Worm (Caenorhabditis elegans) whole organism, L4 larva: Measurements from ENCODE around the gene F01D5.2.
"Not testable (repeated sequence)": the region's sequence is repeated elsewhere in the genome, so short reads cannot be mapped to it uniquely, and the experiment has no call there.

ENCODE experiments used
- F49E8.2 ChIP-seq: sonication (generic microtip); optimal IDR thresholded peaks from 2 replicates; lab custom pipeline; 2016; ENCODE audit warnings: missing compliant biosample characterization, mild to moderate bottlenecking, missing genetic modification characterization, borderline replicate concordance
- T20F7.1 ChIP-seq: fragments of 200-800 bp; sonication (Bioruptor generic); optimal IDR thresholded peaks from 2 replicates; lab custom pipeline; 2018; ENCODE audit warnings: mild to moderate bottlenecking, missing genetic modification characterization, missing compliant biosample characterization
- T26A8.4 ChIP-seq: fragments of 200-800 bp; sonication (Bioruptor generic); IDR thresholded peaks from 2 replicates; pipeline ENCODE4 v1.3.6; 2022; ENCODE audit warnings: missing genetic modification characterization, missing compliant biosample characterization
- Y105C5A.15 ChIP-seq: fragments of 200-800 bp; sonication (Bioruptor generic); IDR thresholded peaks from 2 replicates; pipeline ENCODE4 v1.3.6; 2022; ENCODE audit warnings: missing genetic modification characterization, missing compliant biosample characterization
- ZK546.5 ChIP-seq, 2 experiments: sonication (generic microtip); optimal IDR thresholded peaks; 2 replicates each; lab custom pipeline; 2017; ENCODE audit warnings: missing biosample characterization in 2 of 2, missing genetic modification characterization in 2 of 2
- ceh-62 ChIP-seq: sonication (generic microtip); optimal IDR thresholded peaks from 2 replicates; lab custom pipeline; 2017; ENCODE audit warnings: missing biosample characterization, missing genetic modification characterization
- daf-8 ChIP-seq: fragments of 200-800 bp; sonication (Bioruptor generic); IDR thresholded peaks from 2 replicates; pipeline ENCODE4 v1.3.6; 2022; ENCODE audit warnings: missing genetic modification characterization, missing compliant biosample characterization
- dmd-6 ChIP-seq: fragments of 200-800 bp; sonication (Bioruptor generic); IDR thresholded peaks from 2 replicates; pipeline ENCODE4 v1.3.6; 2022; ENCODE audit warnings: missing genetic modification reagents, missing genetic modification characterization, missing compliant biosample characterization
- dmd-8 ChIP-seq: fragments of 200-800 bp; sonication (Bioruptor generic); IDR thresholded peaks from 2 replicates; pipeline ENCODE4 v1.3.6; 2022; ENCODE audit warnings: missing genetic modification characterization, missing compliant biosample characterization
- dve-1 ChIP-seq: sonication (generic microtip); optimal IDR thresholded peaks from 2 replicates; lab custom pipeline; 2017; ENCODE audit warnings: antibody characterized with exemption, mild to moderate bottlenecking, missing genetic modification characterization, missing compliant biosample characterization; ENCODE audit not compliant: insufficient read depth
- egl-27 ChIP-seq: sonication (generic microtip); optimal IDR thresholded peaks from 3 replicates; lab custom pipeline; 2017; ENCODE audit warnings: missing biosample characterization, missing genetic modification reagents, missing genetic modification characterization
- fos-1 ChIP-seq: fragments of 150-350 bp; optimal IDR thresholded peaks from 2 replicates; lab custom pipeline; 2014; ENCODE audit warnings: missing biosample characterization, missing genetic modification characterization
- hlh-11 ChIP-seq: fragments of 200-800 bp; sonication (Bioruptor generic); optimal IDR thresholded peaks from 2 replicates; lab custom pipeline; 2018; ENCODE audit warnings: mild to moderate bottlenecking, missing genetic modification characterization, missing compliant biosample characterization
- jun-1 ChIP-seq: fragments of 150-350 bp; optimal IDR thresholded peaks from 2 replicates; lab custom pipeline; 2014; ENCODE audit warnings: missing biosample characterization, missing genetic modification reagents, missing genetic modification characterization
- lin-13 ChIP-seq: fragments of 150-350 bp; optimal IDR thresholded peaks from 2 replicates; lab custom pipeline; 2014; ENCODE audit warnings: missing biosample characterization, missing genetic modification reagents, missing genetic modification characterization
- madf-5 ChIP-seq, 2 experiments: fragments of 200-800 bp; sonication (Bioruptor generic); IDR thresholded peaks; 2 replicates each; pipeline ENCODE4 v1.3.6; 2022; ENCODE audit warnings: missing compliant biosample characterization in 2 of 2, missing genetic modification characterization in 2 of 2
- mxl-3 ChIP-seq: fragments of 200-800 bp; sonication (Bioruptor generic); optimal IDR thresholded peaks from 2 replicates; lab custom pipeline; 2018; ENCODE audit warnings: mild to moderate bottlenecking, missing genetic modification characterization, missing compliant biosample characterization
- nhr-10 ChIP-seq: fragments of 150-350 bp; optimal IDR thresholded peaks from 2 replicates; lab custom pipeline; 2014; ENCODE audit warnings: missing biosample characterization, missing genetic modification characterization
- nhr-111 ChIP-seq: fragments of 200-800 bp; sonication (Bioruptor generic); optimal IDR thresholded peaks from 2 replicates; lab custom pipeline; 2018; ENCODE audit warnings: mild to moderate bottlenecking, missing genetic modification characterization, missing compliant biosample characterization
- nhr-237 ChIP-seq: sonication (generic microtip); optimal IDR thresholded peaks from 2 replicates; lab custom pipeline; 2017; ENCODE audit warnings: missing biosample characterization, missing genetic modification characterization
- nhr-28 ChIP-seq: fragments of 150-350 bp; optimal IDR thresholded peaks from 2 replicates; lab custom pipeline; 2014; ENCODE audit warnings: missing biosample characterization, missing genetic modification characterization
- nhr-42 ChIP-seq: fragments of 200-800 bp; sonication (Bioruptor generic); IDR thresholded peaks from 2 replicates; pipeline ENCODE4 v1.3.6; 2022; ENCODE audit warnings: missing genetic modification characterization, missing compliant biosample characterization
- nhr-77 ChIP-seq: fragments of 150-350 bp; optimal IDR thresholded peaks from 2 replicates; lab custom pipeline; 2014; ENCODE audit warnings: missing biosample characterization, missing genetic modification characterization
- php-3 ChIP-seq: fragments of 200-800 bp; sonication (Bioruptor generic); IDR thresholded peaks from 2 replicates; pipeline ENCODE4 v1.3.6; 2022; ENCODE audit warnings: missing genetic modification reagents, missing genetic modification characterization, missing compliant biosample characterization
- rbr-2 ChIP-seq: sonication (generic microtip); optimal IDR thresholded peaks from 2 replicates; lab custom pipeline; 2016; ENCODE audit warnings: missing genotype, missing genetic modification characterization, missing compliant biosample characterization
- saeg-2 ChIP-seq: fragments of 200-800 bp; sonication (Bioruptor generic); IDR thresholded peaks from 2 replicates; pipeline ENCODE4 v1.3.6; 2022; ENCODE audit warnings: missing genetic modification reagents, missing genetic modification characterization, missing compliant biosample characterization
- set-16 ChIP-seq: fragments of 200-800 bp; sonication (Bioruptor generic); IDR thresholded peaks from 2 replicates; pipeline ENCODE4 v1.3.6; 2022; ENCODE audit warnings: missing genetic modification reagents, missing genetic modification characterization, missing compliant biosample characterization
- snpc-4 ChIP-seq: fragments of 150-350 bp; optimal IDR thresholded peaks from 2 replicates; lab custom pipeline; 2014; ENCODE audit warnings: missing biosample characterization, missing genetic modification characterization
- spr-3 ChIP-seq: fragments of 200-800 bp; sonication (Bioruptor generic); optimal IDR thresholded peaks from 2 replicates; lab custom pipeline; 2018; ENCODE audit warnings: mild to moderate bottlenecking, missing genetic modification characterization, missing compliant biosample characterization
- tag-97 ChIP-seq: fragments of 200-800 bp; sonication (Bioruptor generic); IDR thresholded peaks from 2 replicates; pipeline ENCODE4 v1.3.6; 2022; ENCODE audit warnings: missing genetic modification characterization, missing compliant biosample characterization
- unc-39 ChIP-seq: sonication (generic microtip); optimal IDR thresholded peaks from 2 replicates; lab custom pipeline; 2017; ENCODE audit warnings: missing biosample characterization, missing genetic modification characterization
- unc-62 ChIP-seq, 3 experiments: fragments of 150-350 bp in 1 of 3; sonication (generic microtip); optimal IDR thresholded peaks in 2 of 3; peaks in 1 of 3; 1 replicate in 1 of 3; 2 replicates in 2 of 3; lab custom pipeline; 2014 to 2017; ENCODE audit warnings: missing biosample characterization in 3 of 3, missing genetic modification characterization in 3 of 3, missing genetic modification reagents in 3 of 3, missing genotype in 1 of 3
- zip-11 ChIP-seq: fragments of 200-800 bp; sonication (Bioruptor generic); IDR thresholded peaks from 2 replicates; pipeline ENCODE4 v1.3.6; 2022; ENCODE audit warnings: missing genetic modification characterization, missing compliant biosample characterization

F01D5.2 gene

DNA sequence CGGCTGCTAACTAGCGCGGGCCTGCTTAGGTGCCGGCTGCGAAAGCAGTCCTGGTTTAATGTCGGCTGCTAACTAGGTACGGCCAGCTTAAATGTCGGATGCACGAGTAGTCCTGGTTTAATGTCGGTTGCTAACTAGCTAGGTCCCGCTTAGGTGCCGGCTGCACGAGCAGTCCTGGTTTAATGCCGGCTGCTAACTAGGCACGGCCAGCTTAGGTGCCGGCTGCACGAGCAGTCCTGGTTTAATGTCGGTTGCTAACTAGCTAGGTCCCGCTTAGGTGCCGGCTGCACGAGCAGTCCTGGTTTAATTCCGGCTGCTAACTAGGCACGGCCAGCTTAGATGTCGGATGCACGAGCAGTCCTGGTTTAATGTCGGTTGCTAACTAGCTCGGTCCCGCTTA is 30.9 kb downstream of the F01D5.2 start:
- TF ChIP-seq unc-62 (GFP tag; optimal IDR thresholded peaks at IDR 0.05 in 1 of 2; lab: Kevin White, UChicago) (peak in 1 of 2 experiments; percentile 89), nhr-42 (GFP tag; lab: Robert Waterston, UW) (0 out of 2 replicates have a peak, but pooled peaks have one; percentile 25), set-16 (GFP tag; lab: Robert Waterston, UW) (peak; percentile 47; the same call in 1 of the 2 replicates)
- TF ChIP-seq unc-62 (tag; optimal IDR thresholded peaks at IDR 0.05; lab: Kevin White, UChicago) = not testable (repeated sequence)

DNA sequence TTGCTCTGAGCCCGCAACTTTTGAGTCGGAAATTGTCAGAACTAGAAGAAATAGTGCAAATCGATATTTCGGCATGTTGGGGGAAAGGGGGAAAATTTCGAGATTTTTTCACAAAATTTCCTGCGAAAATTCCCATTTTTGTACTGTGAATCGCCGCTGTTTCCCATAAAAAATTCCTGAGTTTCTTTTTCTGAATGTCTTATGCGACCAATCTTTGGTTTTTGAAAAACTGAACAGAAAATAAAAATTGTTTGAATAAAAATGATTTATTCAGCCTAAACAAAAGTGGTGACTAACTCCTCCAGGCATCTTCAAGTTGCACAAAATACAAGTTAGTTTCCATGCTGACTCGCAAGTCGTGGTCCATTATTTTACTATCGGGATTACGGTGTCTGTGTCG is 32.6 kb downstream of the F01D5.2 start, which contains the start of gene W07G1.7:
Gene W07G1.7 (minus strand): TSS at position 101 of the 400 bp plus-strand sequence.
- TF ChIP-seq dmd-6 (GFP tag; lab: Robert Waterston, UW) (no peak), rbr-2 (tag; lab: Kevin White, UChicago) (no peak), F49E8.2 (no peak), T20F7.1 (GFP tag; lab: Kevin White, UChicago) (no peak), T26A8.4 (no peak), snpc-4 (tag; lab: Kevin White, UChicago) (no peak), dve-1 (tag; lab: Kevin White, UChicago) (no peak), nhr-28 (tag; lab: Kevin White, UChicago) (no peak)

DNA sequence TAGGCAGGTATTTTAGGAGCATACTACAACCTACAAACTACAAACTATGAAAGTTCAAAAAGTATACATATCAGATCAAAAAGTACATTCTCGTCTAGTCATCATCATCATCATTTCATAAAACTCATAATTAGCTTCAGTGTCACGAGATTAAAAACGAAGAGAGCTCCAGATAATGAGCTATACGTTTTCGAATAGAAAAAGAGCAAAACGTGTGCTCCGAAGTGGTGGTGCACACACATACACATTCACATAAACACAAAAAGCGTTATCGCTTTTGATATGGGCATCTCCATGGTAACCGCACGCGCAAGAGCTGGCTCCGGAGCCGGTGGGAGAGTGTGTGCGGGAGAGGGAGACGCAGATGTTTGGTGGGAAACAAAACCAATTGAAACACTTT is 34.5 kb downstream of the F01D5.2 start:
- TF ChIP-seq php-3 (no peak), Y105C5A.15 (GFP tag; lab: Robert Waterston, UW) (no peak), saeg-2 (GFP tag; lab: Robert Waterston, UW) (no peak), jun-1 (tag; lab: Kevin White, UChicago) (no peak), egl-27 (tag; lab: Kevin White, UChicago) (no peak), set-16 (GFP tag; lab: Robert Waterston, UW) (no peak), mxl-3 (GFP tag; lab: Kevin White, UChicago) (no peak), nhr-111 (GFP tag; lab: Kevin White, UChicago) (no peak), ceh-62 (tag; lab: Kevin White, UChicago) (no peak), nhr-77 (tag; lab: Kevin White, UChicago) (no peak), unc-39 (tag; lab: Kevin White, UChicago) (no peak), zip-11 (GFP tag; lab: Robert Waterston, UW) (no peak), spr-3 (no peak), daf-8 (GFP tag; lab: Robert Waterston, UW) (no peak)

DNA sequence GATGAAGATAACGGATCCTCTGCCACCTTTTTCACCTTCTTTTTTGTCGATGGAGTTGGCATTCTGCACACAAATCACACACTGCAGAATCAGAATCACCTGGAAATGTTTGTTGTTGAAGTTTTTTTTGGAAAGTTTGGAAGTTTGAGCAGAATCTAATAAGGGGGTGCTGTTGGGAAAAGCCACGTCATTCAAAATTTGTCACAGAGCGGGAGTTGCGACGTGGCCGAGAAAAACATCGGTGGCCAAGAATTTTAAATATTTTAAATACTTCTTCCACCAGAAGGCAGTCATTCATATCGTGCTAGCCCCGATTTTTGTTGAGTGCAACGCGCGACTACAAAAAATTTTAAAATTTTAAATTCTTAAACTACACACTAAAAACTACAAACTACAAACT is 36.5 kb downstream of the F01D5.2 start, which contains the start of gene rpi-1:
Gene rpi-1 (minus strand): TSS at position 101 of the 400 bp plus-strand sequence.
- TF ChIP-seq nhr-111 (GFP tag; lab: Kevin White, UChicago) = no peak
- no peak for TF ChIP-seq dmd-8
- TF ChIP-seq egl-27 (tag; lab: Kevin White, UChicago) = no peak
- no peak for TF ChIP-seq ZK546.5 (tag; optimal IDR thresholded peaks at IDR 0.05; lab: Kevin White, UChicago)
- no peak for TF ChIP-seq fos-1 (tag; lab: Kevin White, UChicago)
- TF ChIP-seq php-3 = no peak
- TF ChIP-seq nhr-10 = no peak
- TF ChIP-seq dve-1 (tag; lab: Kevin White, UChicago) = no peak
- no peak for TF ChIP-seq T20F7.1 (GFP tag; lab: Kevin White, UChicago)
- TF ChIP-seq hlh-11 (tag; lab: Kevin White, UChicago) = no peak
- TF ChIP-seq lin-13 (GFP tag; lab: Kevin White, UChicago) = no peak
- TF ChIP-seq madf-5 (GFP tag; IDR thresholded peaks at IDR 0.05; lab: Robert Waterston, UW) = no peak

DNA sequence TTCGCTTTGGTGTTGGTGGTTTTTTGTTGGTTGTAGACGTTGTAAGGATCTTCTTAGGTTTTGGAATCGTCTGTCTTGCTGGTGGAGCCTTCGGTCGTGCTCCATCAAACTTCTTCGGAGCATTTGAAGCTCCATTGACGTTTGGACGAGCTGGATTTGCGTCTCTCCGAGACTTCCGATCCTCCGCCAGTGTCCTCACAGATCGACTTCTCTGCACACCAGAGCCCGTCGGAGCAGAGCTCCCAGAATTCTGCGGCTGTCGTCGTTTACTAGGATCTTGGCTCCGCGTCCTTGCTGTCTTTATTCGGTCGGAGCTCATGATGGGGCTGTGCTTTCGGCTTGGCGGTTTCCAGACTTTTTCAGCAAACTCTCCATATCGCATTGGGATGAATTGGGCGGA is 37.3 kb downstream of the F01D5.2 start:
- TF ChIP-seq tag-97 (GFP tag; lab: Robert Waterston, UW) = no peak
- TF ChIP-seq nhr-237 (tag; lab: Kevin White, UChicago) = no peak
- TF ChIP-seq set-16 (GFP tag; lab: Robert Waterston, UW) = peak; percentile 54; the same call in 1 of the 2 replicates
